Worm (Caenorhabditis elegans) whole organism, L1 larva: ENCODE measurements around the gene tsp-6.
A peak's percentile ranks its signal among the peaks of the same experiment; 100 is the strongest.

Experiments
- F16B12.6 ChIP-seq: fragments of 150-350 bp; optimal IDR thresholded peaks from 2 replicates; lab custom pipeline; 2014; ENCODE audit warnings: missing biosample characterization, missing genetic modification characterization
- Y116A8C.19 ChIP-seq: sonication (generic microtip); optimal IDR thresholded peaks from 2 replicates; lab custom pipeline; 2016; ENCODE audit warnings: missing compliant biosample characterization, missing genetic modification characterization, borderline replicate concordance
- blmp-1 ChIP-seq: fragments of 150-350 bp; optimal IDR thresholded peaks from 2 replicates; lab custom pipeline; 2014; ENCODE audit warnings: missing biosample characterization, missing genetic modification characterization
- ceh-63 ChIP-seq: fragments of 200-800 bp; sonication (Bioruptor generic); optimal IDR thresholded peaks from 2 replicates; lab custom pipeline; 2018; ENCODE audit warnings: mild to moderate bottlenecking, missing genetic modification characterization, missing compliant biosample characterization
- ceh-8 ChIP-seq: fragments of 200-800 bp; sonication (Bioruptor generic); optimal IDR thresholded peaks from 2 replicates; lab custom pipeline; 2018; ENCODE audit warnings: mild to moderate bottlenecking, missing genetic modification characterization, moderate library complexity, missing compliant biosample characterization
- ceh-82 ChIP-seq, 3 experiments: fragments of 150-350 bp in 1 of 3; sonication (generic microtip) in 2 of 3; optimal IDR thresholded peaks; 2 replicates each; lab custom pipeline; 2014 to 2017; ENCODE audit warnings: missing biosample characterization in 3 of 3, missing genetic modification characterization in 3 of 3
- ceh-88 ChIP-seq: fragments of 200-800 bp; sonication (Bioruptor generic); IDR thresholded peaks from 2 replicates; pipeline ENCODE4 v1.3.6; 2022; ENCODE audit warnings: missing genetic modification characterization, missing compliant biosample characterization
- dpl-1 ChIP-seq, 3 experiments: fragments of 150-350 bp in 2 of 3; sonication (generic microtip) in 1 of 3; optimal IDR thresholded peaks; 2 replicates each; lab custom pipeline; 2014 to 2017; ENCODE audit warnings: missing biosample characterization in 3 of 3, missing genetic modification characterization in 3 of 3, missing genetic modification reagents in 3 of 3
- dsc-1 ChIP-seq: sonication (generic microtip); optimal IDR thresholded peaks from 2 replicates; lab custom pipeline; 2016; ENCODE audit warnings: mild to moderate bottlenecking, missing genetic modification characterization, missing compliant biosample characterization
- efl-1 ChIP-seq, 4 experiments: fragments of 150-350 bp; optimal IDR thresholded peaks in 3 of 4; peaks in 1 of 4; 1 replicate in 1 of 4; 2 replicates in 3 of 4; lab custom pipeline; 2014; ENCODE audit warnings: missing biosample characterization in 2 of 4, missing genetic modification characterization in 2 of 4, missing genetic modification reagents in 2 of 4
- efl-3 ChIP-seq: fragments of 200-800 bp; sonication (Bioruptor generic); optimal IDR thresholded peaks from 2 replicates; lab custom pipeline; 2018; ENCODE audit warnings: mild to moderate bottlenecking, missing genetic modification characterization, missing compliant biosample characterization
- egl-13 ChIP-seq: sonication (generic microtip); optimal IDR thresholded peaks from 2 replicates; lab custom pipeline; 2016; ENCODE audit warnings: missing genotype, missing genetic modification reagents, missing genetic modification characterization, missing compliant biosample characterization
- elt-3 ChIP-seq, 6 experiments: fragments of 150-350 bp in 1 of 6; sonication (generic microtip); optimal IDR thresholded peaks; 2 replicates each; lab custom pipeline; 2017 to 2018; ENCODE audit warnings: missing biosample characterization in 6 of 6, missing genetic modification characterization in 6 of 6, inconsistent platforms in 1 of 6
- fkh-8 ChIP-seq: sonication (generic microtip); optimal IDR thresholded peaks from 2 replicates; lab custom pipeline; 2016; ENCODE audit warnings: mild to moderate bottlenecking, missing genetic modification characterization, missing compliant biosample characterization
- hlh-17 ChIP-seq: fragments of 200-800 bp; sonication (Bioruptor generic); optimal IDR thresholded peaks from 2 replicates; lab custom pipeline; 2018; ENCODE audit warnings: missing genetic modification characterization, mild to moderate bottlenecking, missing compliant biosample characterization, moderate library complexity, borderline replicate concordance
- hpl-2 ChIP-seq: fragments of 150-350 bp; optimal IDR thresholded peaks from 2 replicates; lab custom pipeline; 2014; ENCODE audit warnings: missing biosample characterization, missing genetic modification reagents, missing genetic modification characterization
- isw-1 ChIP-seq: fragments of 200-800 bp; sonication (Bioruptor generic); IDR thresholded peaks from 2 replicates; pipeline ENCODE4 v1.3.6; 2022; ENCODE audit warnings: missing genetic modification characterization, missing compliant biosample characterization
- lin-13 ChIP-seq: fragments of 150-350 bp; optimal IDR thresholded peaks from 2 replicates; lab custom pipeline; 2014; ENCODE audit warnings: missing biosample characterization, missing genetic modification reagents, missing genetic modification characterization
- lin-14 ChIP-seq: fragments of 200-800 bp; sonication (Bioruptor generic); optimal IDR thresholded peaks from 2 replicates; lab custom pipeline; 2018; ENCODE audit warnings: mild to moderate bottlenecking, missing genetic modification characterization, moderate library complexity, missing compliant biosample characterization
- lin-15B ChIP-seq: fragments of 150-350 bp; sonication (generic microtip); optimal IDR thresholded peaks from 3 replicates; lab custom pipeline; 2014; ENCODE audit warnings: missing biosample characterization, missing genetic modification characterization
- lin-35 ChIP-seq, 2 experiments: fragments of 150-350 bp; optimal IDR thresholded peaks; 2 replicates each; lab custom pipeline; 2014; ENCODE audit warnings: missing biosample characterization in 2 of 2, missing genetic modification characterization in 2 of 2, missing genetic modification reagents in 2 of 2
- lin-39 ChIP-seq: fragments of 150-350 bp; optimal IDR thresholded peaks from 2 replicates; lab custom pipeline; 2014; ENCODE audit warnings: missing biosample characterization, missing genetic modification reagents, missing genetic modification characterization
- lir-3 ChIP-seq: sonication (generic microtip); optimal IDR thresholded peaks from 2 replicates; lab custom pipeline; 2016; ENCODE audit warnings: mild to moderate bottlenecking, missing genetic modification characterization, moderate library complexity, missing compliant biosample characterization; ENCODE audit not compliant: poor library complexity
- mdl-1 ChIP-seq, 2 experiments: fragments of 150-350 bp; optimal IDR thresholded peaks; 2 replicates each; lab custom pipeline; 2014 to 2017; ENCODE audit warnings: missing biosample characterization in 2 of 2, missing genetic modification characterization in 2 of 2, inconsistent platforms in 1 of 2
- nhr-19 ChIP-seq: fragments of 200-800 bp; sonication (Bioruptor generic); conservative IDR thresholded peaks from 2 replicates; pipeline ENCODE4 v1.3.6; 2022; ENCODE audit warnings: missing genetic modification characterization, missing compliant biosample characterization
- nhr-20 ChIP-seq: sonication (generic microtip); optimal IDR thresholded peaks from 2 replicates; lab custom pipeline; 2016; ENCODE audit warnings: mild to moderate bottlenecking, missing genetic modification characterization, missing compliant biosample characterization
- nhr-237 ChIP-seq: fragments of 150-350 bp; optimal IDR thresholded peaks from 2 replicates; lab custom pipeline; 2014; ENCODE audit warnings: missing biosample characterization, missing genetic modification characterization
- nhr-47 ChIP-seq: sonication (generic microtip); optimal IDR thresholded peaks from 2 replicates; lab custom pipeline; 2016; ENCODE audit warnings: mild to moderate bottlenecking, missing genetic modification characterization, moderate library complexity, missing compliant biosample characterization
- nhr-71 ChIP-seq: sonication (generic microtip); optimal IDR thresholded peaks from 2 replicates; lab custom pipeline; 2016; ENCODE audit warnings: mild to moderate bottlenecking, missing genetic modification characterization, moderate library complexity, missing compliant biosample characterization
- nhr-76 ChIP-seq: sonication (generic microtip); optimal IDR thresholded peaks from 2 replicates; lab custom pipeline; 2017; ENCODE audit warnings: missing biosample characterization, missing genetic modification characterization
- nhr-84 ChIP-seq: sonication (generic microtip); optimal IDR thresholded peaks from 2 replicates; lab custom pipeline; 2017; ENCODE audit warnings: missing biosample characterization, missing genetic modification characterization
- nhr-85 ChIP-seq: sonication (generic microtip); peaks from one replicate; lab custom pipeline; 2016; ENCODE audit warnings: missing genetic modification characterization, inconsistent platforms, missing compliant biosample characterization
- nhr-90 ChIP-seq: sonication (generic microtip); optimal IDR thresholded peaks from 2 replicates; lab custom pipeline; 2016; ENCODE audit warnings: mild to moderate bottlenecking, missing genetic modification characterization, missing compliant biosample characterization; ENCODE audit not compliant: poor library complexity
- pax-3 ChIP-seq: fragments of 200-800 bp; sonication (Bioruptor generic); optimal IDR thresholded peaks from 2 replicates; lab custom pipeline; 2018; ENCODE audit warnings: mild to moderate bottlenecking, missing genetic modification characterization, moderate library complexity, missing compliant biosample characterization
- rnt-1 ChIP-seq: sonication (generic microtip); optimal IDR thresholded peaks from 2 replicates; lab custom pipeline; 2016; ENCODE audit warnings: mild to moderate bottlenecking, missing genetic modification characterization, moderate library complexity, missing compliant biosample characterization
- snu-23 ChIP-seq: sonication (generic microtip); optimal IDR thresholded peaks from 2 replicates; lab custom pipeline; 2016; ENCODE audit warnings: missing genetic modification characterization, missing compliant biosample characterization
- sox-4 ChIP-seq: sonication (generic microtip); optimal IDR thresholded peaks from 2 replicates; lab custom pipeline; 2016; ENCODE audit warnings: missing genetic modification characterization, missing compliant biosample characterization
- sup-37 ChIP-seq: fragments of 200-800 bp; sonication (Bioruptor generic); optimal IDR thresholded peaks from 2 replicates; lab custom pipeline; 2018; ENCODE audit warnings: mild to moderate bottlenecking, missing genetic modification characterization, missing compliant biosample characterization
- swsn-7 ChIP-seq: sonication (generic microtip); optimal IDR thresholded peaks from 2 replicates; lab custom pipeline; 2016; ENCODE audit warnings: missing genetic modification characterization, missing compliant biosample characterization
- vab-15 ChIP-seq: sonication (generic microtip); optimal IDR thresholded peaks from 2 replicates; lab custom pipeline; 2017; ENCODE audit warnings: missing genotype, mild to moderate bottlenecking, missing genetic modification characterization, missing compliant biosample characterization
- zip-4 ChIP-seq: fragments of 200-800 bp; sonication (Bioruptor generic); optimal IDR thresholded peaks from 2 replicates; lab custom pipeline; 2018; ENCODE audit warnings: mild to moderate bottlenecking, missing genetic modification characterization, moderate library complexity, missing compliant biosample characterization
- ztf-11 ChIP-seq, 2 experiments: sonication (generic microtip); optimal IDR thresholded peaks; 2 replicates each; lab custom pipeline; 2016 to 2017; ENCODE audit warnings: missing genetic modification characterization in 2 of 2, missing biosample characterization in 1 of 2, missing compliant biosample characterization in 1 of 2
- ztf-4 ChIP-seq: fragments of 150-350 bp; optimal IDR thresholded peaks from 2 replicates; lab custom pipeline; 2014; ENCODE audit warnings: missing biosample characterization, missing genetic modification characterization

tsp-6 gene

ce11 chrX:2793527-2793926 is 26.7 kb upstream of the tsp-6 start:
- TF ChIP-seq nhr-85 (tag; lab: Kevin White, UChicago) (peak; percentile 53), efl-1 (optimal IDR thresholded peaks at IDR 0.05; lab: Kevin White, UChicago) (no peak), efl-1 (GFP tag; optimal IDR thresholded peaks at IDR 0.05 in 1 of 2; lab: Kevin White, UChicago) (peak in 1 of 2 experiments; percentile 90), nhr-76 (tag; lab: Kevin White, UChicago) (no peak), lin-14 (peak; percentile 10), lir-3 (tag; lab: Kevin White, UChicago) (no peak), hpl-2 (no peak)
- TF ChIP-seq, all 84 proteins: peak for 3

ce11 chrX:2794324-2794723 is 25.9 kb upstream of the tsp-6 start:
- TF ChIP-seq nhr-85 (tag; lab: Kevin White, UChicago) = peak; percentile 53
- TF ChIP-seq sox-4 (tag; lab: Kevin White, UChicago) = no peak

ce11 chrX:2795054-2795453 is 25.2 kb upstream of the tsp-6 start:
- TF ChIP-seq blmp-1 (tag; lab: Kevin White, UChicago) = peak; percentile 92
- TF ChIP-seq lin-14 = peak; percentile 8
- TF ChIP-seq nhr-237 = no peak

- TF ChIP-seq Y116A8C.19 (tag; lab: Kevin White, UChicago) (no peak), ceh-8 (no peak), lir-3 (tag; lab: Kevin White, UChicago) (peak; percentile 57), dsc-1 (tag; lab: Kevin White, UChicago) (peak; percentile 15), lin-14 (peak; percentile 70), blmp-1 (tag; lab: Kevin White, UChicago) (peak; percentile 78), hlh-17 (GFP tag; lab: Kevin White, UChicago) (no peak), lin-13 (GFP tag; lab: Kevin White, UChicago) (no peak), nhr-85 (tag; lab: Kevin White, UChicago) (peak; percentile 71), F16B12.6 (tag; lab: Kevin White, UChicago) (no peak), nhr-84 (tag; lab: Kevin White, UChicago) (no peak), nhr-20 (tag; lab: Kevin White, UChicago) (peak; percentile 84), rnt-1 (tag; lab: Kevin White, UChicago) (peak; percentile 35), dpl-1 (GFP tag; optimal IDR thresholded peaks at IDR 0.05; lab: Kevin White, UChicago) (peak in 1 of 3 experiments; percentile 21), efl-3 (no peak), ceh-88 (GFP tag; lab: Robert Waterston, UW) (no peak), zip-4 (GFP tag; lab: Kevin White, UChicago) (no peak), isw-1 (GFP tag; lab: Robert Waterston, UW) (no peak), vab-15 (peak; percentile 63), elt-3 (tag; optimal IDR thresholded peaks at IDR 0.05; lab: Kevin White, UChicago) (no peak), swsn-7 (tag; lab: Kevin White, UChicago) (peak; percentile 22), egl-13 (tag; lab: Kevin White, UChicago) (peak; percentile 18), ztf-4 (tag; lab: Kevin White, UChicago) (no peak), nhr-47 (tag; lab: Kevin White, UChicago) (peak; percentile 63), lin-15B (tag; lab: Kevin White, UChicago) (no peak), nhr-71 (peak; percentile 79), pax-3 (tag; lab: Kevin White, UChicago) (peak; percentile 1), lin-39 (no peak), snu-23 (GFP tag; lab: Kevin White, UChicago) (peak; percentile 69), nhr-90 (tag; lab: Kevin White, UChicago) (peak; percentile 50), ztf-11 (tag; optimal IDR thresholded peaks at IDR 0.05; lab: Kevin White, UChicago) (no peak), sup-37 (no peak), ceh-63 (GFP tag; lab: Kevin White, UChicago) (no peak), efl-1 (optimal IDR thresholded peaks at IDR 0.05; lab: Kevin White, UChicago) (no peak), efl-1 (GFP tag; optimal IDR thresholded peaks at IDR 0.05 in 1 of 2; lab: Kevin White, UChicago) (peak in 1 of 2 experiments; percentile 95), fkh-8 (tag; lab: Kevin White, UChicago) (peak; percentile 65), lin-35 (GFP tag; optimal IDR thresholded peaks at IDR 0.05; lab: Kevin White, UChicago) (peak; percentile 12 to 79), ceh-82 (tag; optimal IDR thresholded peaks at IDR 0.05; lab: Kevin White, UChicago) (peak in 1 of 3 experiments; percentile 10), mdl-1 (tag; optimal IDR thresholded peaks at IDR 0.05; lab: Kevin White, UChicago) (peak in 1 of 2 experiments; percentile 90), nhr-19 (GFP tag; lab: Robert Waterston, UW) (peak; percentile 43)
These were observed 17.6 kb upstream of the tsp-6 start, which contains the start of gene C14A11.2 for ce11 chrX:2802562-2803165. Gene C14A11.2, plus strand, starts transcription at chrX:2803112.
